Worm (Caenorhabditis elegans): ENCODE data around the gene clec-191.

The clec-191 gene

ce11 chrIV:16298851-16299250 lies 18.3 kb upstream of the clec-191 start, which contains the start of gene srz-72:
TSS of gene srz-72 (plus strand) at chrIV:16299151.
- TF ChIP-seq nhr-48 (tag; optimal IDR thresholded peaks at IDR 0.05) (no peak), aly-2 (tag; optimal IDR thresholded peaks at IDR 0.05) (no peak), hlh-11 (tag; optimal IDR thresholded peaks at IDR 0.05) (no peak), egl-27 (tag; optimal IDR thresholded peaks at IDR 0.05) (no peak), T26A8.4 (GFP tag; IDR thresholded peaks at IDR 0.05) (no peak), mxl-3 (GFP tag; optimal IDR thresholded peaks at IDR 0.05) (no peak), tag-97 (GFP tag; IDR thresholded peaks at IDR 0.05) (no peak), nhr-76 (tag; optimal IDR thresholded peaks at IDR 0.05) (no peak), lin-1 (GFP tag; IDR thresholded peaks at IDR 0.05) (no peak), pha-4 (GFP tag; IDR thresholded peaks at IDR 0.05) (no peak), pha-4 (tag; optimal IDR thresholded peaks at IDR 0.05) (no peak), zip-2 (tag; optimal IDR thresholded peaks at IDR 0.05) (no peak), rbr-2 (tag; optimal IDR thresholded peaks at IDR 0.05) (no peak), pqm-1 (tag; optimal IDR thresholded peaks at IDR 0.05) (no peak), ceh-32 (tag; optimal IDR thresholded peaks at IDR 0.05; ENCODE audit: poor library complexity) (no peak), unc-62 (GFP tag; optimal IDR thresholded peaks at IDR 0.05 in 1 of 2) (no peak), unc-62 (tag; optimal IDR thresholded peaks at IDR 0.05) (no peak), nhr-111 (GFP tag; optimal IDR thresholded peaks at IDR 0.05) (no peak), set-16 (GFP tag; IDR thresholded peaks at IDR 0.05) (no peak), unc-39 (tag; optimal IDR thresholded peaks at IDR 0.05) (no peak), lir-3 (tag; optimal IDR thresholded peaks at IDR 0.05) (no peak)

ce11 chrIV:16293889-16294288 lies 13.4 kb upstream of the clec-191 start:
- TF ChIP-seq daf-16 (GFP tag; optimal IDR thresholded peaks at IDR 0.05): no peak
- TF ChIP-seq daf-16 (tag; optimal IDR thresholded peaks at IDR 0.05): peak; percentile 69
- TF ChIP-seq pqm-1 (tag; optimal IDR thresholded peaks at IDR 0.05): peak; percentile 68
- TF ChIP-seq mdt-29 (GFP tag; IDR thresholded peaks at IDR 0.05): no peak

ce11 chrIV:16290745-16291144 lies 10.2 kb upstream of the clec-191 start, which contains the start of gene srz-75:
TSS of gene srz-75 (minus strand) at chrIV:16290845.
- peak in 1 of 2 experiments; percentile 77 for TF ChIP-seq unc-62 (GFP tag; optimal IDR thresholded peaks at IDR 0.05 in 1 of 2)
- TF ChIP-seq unc-62 (tag; optimal IDR thresholded peaks at IDR 0.05): no peak
- no peak for TF ChIP-seq F37D6.2 (tag; optimal IDR thresholded peaks at IDR 0.05)
- peak; percentile 64 for TF ChIP-seq aha-1 (tag)

- TF ChIP-seq rbr-2 (tag; optimal IDR thresholded peaks at IDR 0.05): no peak
- TF ChIP-seq dmd-6 (GFP tag; IDR thresholded peaks at IDR 0.05): no peak
- TF ChIP-seq unc-39 (tag; optimal IDR thresholded peaks at IDR 0.05): no peak
- TF ChIP-seq nhr-10 (tag; optimal IDR thresholded peaks at IDR 0.05): no peak
- no peak for TF ChIP-seq ceh-32 (tag; optimal IDR thresholded peaks at IDR 0.05; ENCODE audit: poor library complexity)
- TF ChIP-seq dve-1 (tag; optimal IDR thresholded peaks at IDR 0.05; ENCODE audit: insufficient read depth): no peak
- TF ChIP-seq lin-1 (GFP tag; IDR thresholded peaks at IDR 0.05): no peak
- no peak for TF ChIP-seq madf-5 (GFP tag; IDR thresholded peaks at IDR 0.05)
- TF ChIP-seq Y75B8A.6 (GFP tag; IDR thresholded peaks at IDR 0.05): no peak
- no peak for TF ChIP-seq ZK337.2 (GFP tag; IDR thresholded peaks at IDR 0.05)
- no peak for TF ChIP-seq aly-2 (tag; optimal IDR thresholded peaks at IDR 0.05)
- TF ChIP-seq ctbp-1 (GFP tag; IDR thresholded peaks at IDR 0.05): no peak
- no peak for TF ChIP-seq snpc-1.2 (GFP tag; IDR thresholded peaks at IDR 0.05)
- no peak for TF ChIP-seq T20F7.1 (GFP tag; optimal IDR thresholded peaks at IDR 0.05)
- TF ChIP-seq set-16 (GFP tag; IDR thresholded peaks at IDR 0.05): no peak
- TF ChIP-seq T26A8.4 (GFP tag; IDR thresholded peaks at IDR 0.05): no peak
- TF ChIP-seq nhr-102 (tag; optimal IDR thresholded peaks at IDR 0.05): no peak
- no peak for TF ChIP-seq F10B5.3 (tag; optimal IDR thresholded peaks at IDR 0.05)
Observed at ce11 chrIV:16277902-16278301, 2.6 kb downstream of the clec-191 start, which contains the start of gene ccch-2. TSS of gene ccch-2 (plus strand) at chrIV:16278202.
